Worm (Caenorhabditis elegans) whole organism, L4 larva: Measurements from ENCODE around the gene ctsa-4.1.

Source experiments
- D1046.2 ChIP-seq: fragments of 200-800 bp; sonication (Bioruptor generic); IDR thresholded peaks from 2 replicates; pipeline ENCODE4 v1.3.6; 2022; ENCODE audit warnings: missing genetic modification characterization, missing compliant biosample characterization
- F26F4.8 ChIP-seq: fragments of 200-800 bp; sonication (Bioruptor generic); conservative IDR thresholded peaks from 2 replicates; pipeline ENCODE4 v1.3.6; 2022; ENCODE audit warnings: missing genetic modification characterization, missing compliant biosample characterization
- F37D6.2 ChIP-seq: sonication (generic microtip); optimal IDR thresholded peaks from 2 replicates; lab custom pipeline; 2016; ENCODE audit warnings: mild to moderate bottlenecking, missing genetic modification characterization, missing compliant biosample characterization
- T26A8.4 ChIP-seq: fragments of 200-800 bp; sonication (Bioruptor generic); IDR thresholded peaks from 2 replicates; pipeline ENCODE4 v1.3.6; 2022; ENCODE audit warnings: missing genetic modification characterization, missing compliant biosample characterization
- Y48G9A.11 ChIP-seq: fragments of 200-800 bp; sonication (Bioruptor generic); IDR thresholded peaks from 2 replicates; pipeline ENCODE4 v1.3.6; 2022; ENCODE audit warnings: missing genetic modification reagents, missing genetic modification characterization, missing compliant biosample characterization
- Y75B8A.6 ChIP-seq: fragments of 200-800 bp; sonication (Bioruptor generic); IDR thresholded peaks from 2 replicates; pipeline ENCODE4 v1.3.6; 2022; ENCODE audit warnings: missing genetic modification reagents, missing genetic modification characterization, missing compliant biosample characterization
- aha-1 ChIP-seq: fragments of 150-350 bp; peaks from one replicate; lab custom pipeline; 2014; ENCODE audit warnings: missing biosample characterization, missing genetic modification characterization
- ceh-28 ChIP-seq: fragments of 150-350 bp; optimal IDR thresholded peaks from 2 replicates; lab custom pipeline; 2014; ENCODE audit warnings: missing biosample characterization, missing genetic modification reagents, missing genetic modification characterization
- ceh-32 ChIP-seq: sonication (generic microtip); optimal IDR thresholded peaks from 2 replicates; lab custom pipeline; 2016; ENCODE audit warnings: mild to moderate bottlenecking, missing genetic modification characterization, missing compliant biosample characterization; ENCODE audit not compliant: poor library complexity
- ceh-62 ChIP-seq: sonication (generic microtip); optimal IDR thresholded peaks from 2 replicates; lab custom pipeline; 2017; ENCODE audit warnings: missing biosample characterization, missing genetic modification characterization
- daf-12 ChIP-seq: fragments of 150-350 bp; optimal IDR thresholded peaks from 2 replicates; lab custom pipeline; 2014; ENCODE audit warnings: missing biosample characterization, missing genetic modification reagents, missing genetic modification characterization
- daf-16 ChIP-seq, 3 experiments: sonication (generic microtip); optimal IDR thresholded peaks; 2 replicates each; lab custom pipeline; 2016 to 2017; ENCODE audit warnings: missing genetic modification characterization in 3 of 3, missing genetic modification reagents in 3 of 3, mild to moderate bottlenecking in 2 of 3, missing compliant biosample characterization in 2 of 3, missing biosample characterization in 1 of 3, moderate library complexity in 1 of 3
- daf-19 ChIP-seq: fragments of 200-800 bp; sonication (Bioruptor generic); conservative IDR thresholded peaks from 2 replicates; pipeline ENCODE4 v1.3.6; 2022; ENCODE audit warnings: missing genetic modification characterization, missing compliant biosample characterization
- dmd-6 ChIP-seq: fragments of 200-800 bp; sonication (Bioruptor generic); IDR thresholded peaks from 2 replicates; pipeline ENCODE4 v1.3.6; 2022; ENCODE audit warnings: missing genetic modification reagents, missing genetic modification characterization, missing compliant biosample characterization
- dpl-1 ChIP-seq: fragments of 150-350 bp; optimal IDR thresholded peaks from 2 replicates; lab custom pipeline; 2014; ENCODE audit warnings: missing biosample characterization, missing genetic modification reagents, missing genetic modification characterization
- duxl-1 ChIP-seq: sonication (generic microtip); optimal IDR thresholded peaks from 2 replicates; lab custom pipeline; 2016; ENCODE audit warnings: mild to moderate bottlenecking, missing genetic modification characterization, moderate library complexity, missing compliant biosample characterization; ENCODE audit not compliant: poor library complexity
- dve-1 ChIP-seq: sonication (generic microtip); optimal IDR thresholded peaks from 2 replicates; lab custom pipeline; 2017; ENCODE audit warnings: antibody characterized with exemption, mild to moderate bottlenecking, missing genetic modification characterization, missing compliant biosample characterization; ENCODE audit not compliant: insufficient read depth
- fkh-10 ChIP-seq: fragments of 150-350 bp; optimal IDR thresholded peaks from 2 replicates; lab custom pipeline; 2014; ENCODE audit warnings: missing biosample characterization, missing genetic modification reagents, missing genetic modification characterization
- hif-1 ChIP-seq, 2 experiments: sonication (generic microtip); optimal IDR thresholded peaks; 2 replicates each; lab custom pipeline; 2016 to 2017; ENCODE audit warnings: missing compliant biosample characterization in 2 of 2, missing genetic modification characterization in 2 of 2, missing genetic modification reagents in 2 of 2, missing genotype in 2 of 2, mild to moderate bottlenecking in 1 of 2
- hlh-11 ChIP-seq: fragments of 200-800 bp; sonication (Bioruptor generic); optimal IDR thresholded peaks from 2 replicates; lab custom pipeline; 2018; ENCODE audit warnings: mild to moderate bottlenecking, missing genetic modification characterization, missing compliant biosample characterization
- hlh-30 ChIP-seq: sonication (generic microtip); optimal IDR thresholded peaks from 2 replicates; lab custom pipeline; 2017; ENCODE audit warnings: antibody characterized with exemption, mild to moderate bottlenecking, missing genetic modification characterization, missing compliant biosample characterization; ENCODE audit not compliant: insufficient read depth
- lin-29 ChIP-seq: fragments of 200-800 bp; sonication (Bioruptor generic); IDR thresholded peaks from 2 replicates; pipeline ENCODE4 v1.3.6; 2022; ENCODE audit warnings: missing genetic modification reagents, missing genetic modification characterization, missing compliant biosample characterization
- lir-3 ChIP-seq: sonication (generic microtip); optimal IDR thresholded peaks from 2 replicates; lab custom pipeline; 2016; ENCODE audit warnings: mild to moderate bottlenecking, missing genetic modification characterization, missing compliant biosample characterization
- madf-9 ChIP-seq: fragments of 200-800 bp; sonication (Bioruptor generic); conservative IDR thresholded peaks from 2 replicates; pipeline ENCODE4 v1.3.6; 2022; ENCODE audit warnings: missing genetic modification reagents, missing genetic modification characterization, missing compliant biosample characterization
- mep-1 ChIP-seq: fragments of 150-350 bp; sonication (generic microtip); optimal IDR thresholded peaks from 3 replicates; lab custom pipeline; 2014; ENCODE audit warnings: missing biosample characterization, missing genetic modification characterization
- mes-2 ChIP-seq: sonication (generic microtip); optimal IDR thresholded peaks from 2 replicates; lab custom pipeline; 2016; ENCODE audit warnings: missing genotype, mild to moderate bottlenecking, missing genetic modification characterization, missing compliant biosample characterization; ENCODE audit not compliant: poor library complexity, severe bottlenecking
- mxl-3 ChIP-seq: fragments of 200-800 bp; sonication (Bioruptor generic); optimal IDR thresholded peaks from 2 replicates; lab custom pipeline; 2018; ENCODE audit warnings: mild to moderate bottlenecking, missing genetic modification characterization, missing compliant biosample characterization
- nhr-11 ChIP-seq: fragments of 150-350 bp; optimal IDR thresholded peaks from 2 replicates; lab custom pipeline; 2014; ENCODE audit warnings: missing biosample characterization, missing genetic modification characterization
- nhr-25 ChIP-seq: sonication (generic microtip); optimal IDR thresholded peaks from 2 replicates; lab custom pipeline; 2017; ENCODE audit warnings: missing genetic modification characterization, mild to moderate bottlenecking, missing compliant biosample characterization, antibody characterized with exemption, moderate library complexity, borderline replicate concordance; ENCODE audit not compliant: insufficient read depth
- nhr-28 ChIP-seq: fragments of 150-350 bp; optimal IDR thresholded peaks from 2 replicates; lab custom pipeline; 2014; ENCODE audit warnings: missing biosample characterization, missing genetic modification characterization
- nhr-41 ChIP-seq: fragments of 200-800 bp; sonication (Bioruptor generic); IDR thresholded peaks from 2 replicates; pipeline ENCODE4 v1.3.6; 2022; ENCODE audit warnings: missing genetic modification reagents, missing genetic modification characterization, missing compliant biosample characterization
- nhr-48 ChIP-seq: sonication (generic microtip); optimal IDR thresholded peaks from 2 replicates; lab custom pipeline; 2016; ENCODE audit warnings: mild to moderate bottlenecking, missing genetic modification characterization, missing compliant biosample characterization
- nhr-6 ChIP-seq: fragments of 150-350 bp; optimal IDR thresholded peaks from 2 replicates; lab custom pipeline; 2014; ENCODE audit warnings: missing biosample characterization, missing genetic modification characterization
- nhr-77 ChIP-seq: fragments of 150-350 bp; optimal IDR thresholded peaks from 2 replicates; lab custom pipeline; 2014; ENCODE audit warnings: missing biosample characterization, missing genetic modification characterization
- php-3 ChIP-seq: fragments of 200-800 bp; sonication (Bioruptor generic); IDR thresholded peaks from 2 replicates; pipeline ENCODE4 v1.3.6; 2022; ENCODE audit warnings: missing genetic modification reagents, missing genetic modification characterization, missing compliant biosample characterization
- pqm-1 ChIP-seq: sonication (generic microtip); optimal IDR thresholded peaks from 2 replicates; lab custom pipeline; 2017; ENCODE audit warnings: missing biosample characterization, missing genetic modification characterization
- saeg-2 ChIP-seq: fragments of 200-800 bp; sonication (Bioruptor generic); IDR thresholded peaks from 2 replicates; pipeline ENCODE4 v1.3.6; 2022; ENCODE audit warnings: missing genetic modification reagents, missing genetic modification characterization, missing compliant biosample characterization
- sdz-12 ChIP-seq: fragments of 200-800 bp; sonication (Bioruptor generic); optimal IDR thresholded peaks from 2 replicates; lab custom pipeline; 2018; ENCODE audit warnings: mild to moderate bottlenecking, missing genetic modification characterization, missing compliant biosample characterization
- set-16 ChIP-seq: fragments of 200-800 bp; sonication (Bioruptor generic); IDR thresholded peaks from 2 replicates; pipeline ENCODE4 v1.3.6; 2022; ENCODE audit warnings: missing genetic modification reagents, missing genetic modification characterization, missing compliant biosample characterization
- skn-1 ChIP-seq: fragments of 150-350 bp; optimal IDR thresholded peaks from 2 replicates; lab custom pipeline; 2014; ENCODE audit warnings: missing biosample characterization, missing genetic modification characterization
- spr-1 ChIP-seq: sonication (generic microtip); optimal IDR thresholded peaks from 2 replicates; lab custom pipeline; 2016; ENCODE audit warnings: mild to moderate bottlenecking, missing genetic modification characterization, missing compliant biosample characterization
- tag-97 ChIP-seq: fragments of 200-800 bp; sonication (Bioruptor generic); IDR thresholded peaks from 2 replicates; pipeline ENCODE4 v1.3.6; 2022; ENCODE audit warnings: missing genetic modification characterization, missing compliant biosample characterization
- tra-1 ChIP-seq: fragments of 200-800 bp; sonication (Bioruptor generic); IDR thresholded peaks from 2 replicates; pipeline ENCODE4 v1.3.6; 2022; ENCODE audit warnings: missing genetic modification reagents, missing genetic modification characterization, missing compliant biosample characterization
- unc-62 ChIP-seq, 3 experiments: fragments of 150-350 bp in 1 of 3; sonication (generic microtip); optimal IDR thresholded peaks in 2 of 3; peaks in 1 of 3; 1 replicate in 1 of 3; 2 replicates in 2 of 3; lab custom pipeline; 2014 to 2017; ENCODE audit warnings: missing biosample characterization in 3 of 3, missing genetic modification characterization in 3 of 3, missing genetic modification reagents in 3 of 3, missing genotype in 1 of 3
- zfp-2 ChIP-seq: sonication (generic microtip); optimal IDR thresholded peaks from 2 replicates; lab custom pipeline; 2016; ENCODE audit warnings: mild to moderate bottlenecking, missing genetic modification characterization, missing compliant biosample characterization
- ztf-7 ChIP-seq: fragments of 150-350 bp; optimal IDR thresholded peaks from 2 replicates; lab custom pipeline; 2014; ENCODE audit warnings: missing biosample characterization, missing genetic modification characterization

The ctsa-4.1 gene

ce11 chrII:6376693-6377092 is 9.9 kb downstream of the ctsa-4.1 start:
- peak; percentile 93 for TF ChIP-seq aha-1
- no peak for TF ChIP-seq duxl-1 (tag; lab: Kevin White, UChicago)

ce11 chrII:6377381-6377948 is 10.7 kb downstream of the ctsa-4.1 start:
- TF ChIP-seq Y48G9A.11 (no peak), spr-1 (tag; lab: Kevin White, UChicago) (no peak), nhr-28 (tag; lab: Kevin White, UChicago) (peak; percentile 74), fkh-10 (GFP tag; lab: Kevin White, UChicago) (no peak), dve-1 (tag; lab: Kevin White, UChicago) (peak; percentile 52), dpl-1 (GFP tag; lab: Kevin White, UChicago) (no peak), tra-1 (GFP tag; lab: Robert Waterston, UW) (no peak), nhr-41 (GFP tag; lab: Robert Waterston, UW) (no peak), nhr-48 (no peak), saeg-2 (no peak), daf-16 (GFP tag; optimal IDR thresholded peaks at IDR 0.05; lab: Kevin White, UChicago) (no peak), daf-16 (tag; optimal IDR thresholded peaks at IDR 0.05; lab: Kevin White, UChicago) (peak; percentile 53), pqm-1 (tag; lab: Kevin White, UChicago) (peak; percentile 71), F26F4.8 (GFP tag; lab: Robert Waterston, UW) (no peak), D1046.2 (no peak), nhr-11 (tag; lab: Kevin White, UChicago) (no peak), hif-1 (tag; optimal IDR thresholded peaks at IDR 0.05; lab: Kevin White, UChicago) (no peak), ceh-62 (tag; lab: Kevin White, UChicago) (no peak), hlh-11 (tag; lab: Kevin White, UChicago) (peak; percentile 43), nhr-77 (tag; lab: Kevin White, UChicago) (peak; percentile 44), hlh-30 (tag; lab: Kevin White, UChicago) (peak; percentile 49), mep-1 (peak; percentile 13), unc-62 (GFP tag; optimal IDR thresholded peaks at IDR 0.05 in 1 of 2; lab: Kevin White, UChicago) (peak in 1 of 2 experiments; percentile 69), unc-62 (tag; optimal IDR thresholded peaks at IDR 0.05; lab: Kevin White, UChicago) (no peak), dmd-6 (GFP tag; lab: Robert Waterston, UW) (peak; percentile 70), T26A8.4 (GFP tag; lab: Robert Waterston, UW) (no peak)

ce11 chrII:6379038-6379563 is 12.3 kb downstream of the ctsa-4.1 start:
- TF ChIP-seq ceh-32 (tag; lab: Kevin White, UChicago) (no peak), set-16 (GFP tag; lab: Robert Waterston, UW) (no peak), ceh-28 (tag; lab: Kevin White, UChicago) (no peak), dmd-6 (GFP tag; lab: Robert Waterston, UW) (0 out of 2 replicates have a peak, but pooled peaks have one; percentile 12), php-3 (GFP tag; lab: Robert Waterston, UW) (no peak), aha-1 (no peak), nhr-6 (tag; lab: Kevin White, UChicago) (no peak), daf-12 (tag; lab: Kevin White, UChicago) (no peak), Y75B8A.6 (GFP tag; lab: Robert Waterston, UW) (no peak), ztf-7 (no peak), daf-19 (no peak), mxl-3 (GFP tag; lab: Kevin White, UChicago) (no peak), nhr-41 (GFP tag; lab: Robert Waterston, UW) (no peak), skn-1 (no peak), sdz-12 (no peak), F37D6.2 (tag; lab: Kevin White, UChicago) (no peak), zfp-2 (tag; lab: Kevin White, UChicago) (no peak), tag-97 (GFP tag; lab: Robert Waterston, UW) (no peak), lir-3 (tag; lab: Kevin White, UChicago) (no peak), madf-9 (GFP tag; lab: Robert Waterston, UW) (no peak), nhr-25 (no peak), mep-1 (peak; percentile 7), mes-2 (tag; lab: Kevin White, UChicago) (no peak), lin-29 (GFP tag; lab: Robert Waterston, UW) (no peak)
